Fruit fly (Drosophila melanogaster) whole organism, embryonic: ENCODE results near the gene CG3703.

Experiments used
- Ada2b ChIP-seq: fragments of 200-800 bp; sonication (Bioruptor generic); IDR thresholded peaks from 2 replicates; pipeline ENCODE4 v1.3.6; 2022; ENCODE audit warnings: missing biosample characterization, missing genetic modification characterization
- Asciz ChIP-seq: fragments of 200-800 bp; sonication (Bioruptor generic); optimal IDR thresholded peaks from 2 replicates; lab custom pipeline; 2017; ENCODE audit warnings: missing biosample characterization, mild to moderate bottlenecking, missing genetic modification characterization, missing genetic modification reagents
- B-H1 ChIP-seq: fragments of 200-800 bp; sonication (Bioruptor generic); IDR thresholded peaks from 3 replicates; pipeline ENCODE4 v1.3.6; 2022; ENCODE audit warnings: missing biosample characterization, missing genetic modification characterization
- CG10462 ChIP-seq: fragments of 200-800 bp; sonication (Bioruptor generic); optimal IDR thresholded peaks from 2 replicates; lab custom pipeline; 2016; ENCODE audit warnings: missing biosample characterization, missing genetic modification characterization
- CG11504 ChIP-seq: fragments of 200-800 bp; sonication (Bioruptor generic); optimal IDR thresholded peaks from 3 replicates; lab custom pipeline; 2019; ENCODE audit warnings: missing biosample characterization, mild to moderate bottlenecking, missing genetic modification characterization, moderate library complexity
- CG12769 ChIP-seq: fragments of 200-800 bp; sonication (Bioruptor generic); optimal IDR thresholded peaks from 2 replicates; lab custom pipeline; 2019; ENCODE audit warnings: missing biosample characterization, mild to moderate bottlenecking, missing genetic modification characterization, moderate library complexity
- CG13123 ChIP-seq: fragments of 200-800 bp; sonication (Bioruptor generic); optimal IDR thresholded peaks from 2 replicates; lab custom pipeline; 2016; ENCODE audit warnings: missing biosample characterization, missing genetic modification characterization
- CG13424 ChIP-seq: fragments of 200-800 bp; sonication (Bioruptor generic); optimal IDR thresholded peaks from 2 replicates; lab custom pipeline; 2019; ENCODE audit warnings: missing biosample characterization, mild to moderate bottlenecking, missing genetic modification characterization, moderate library complexity
- CG14667 ChIP-seq: fragments of 200-800 bp; sonication (Bioruptor generic); IDR thresholded peaks from 2 replicates; pipeline ENCODE4 v1.3.6; 2022; ENCODE audit warnings: missing biosample characterization, missing genetic modification characterization
- CG1647 ChIP-seq: fragments of 200-800 bp; sonication (Bioruptor generic); optimal IDR thresholded peaks from 3 replicates; lab custom pipeline; 2016; ENCODE audit warnings: missing biosample characterization, missing genetic modification characterization
- CG17802 ChIP-seq: fragments of 200-800 bp; sonication (Bioruptor generic); optimal IDR thresholded peaks from 2 replicates; lab custom pipeline; 2018; ENCODE audit warnings: missing biosample characterization, mild to moderate bottlenecking, missing genetic modification characterization, moderate library complexity
- CG1792 ChIP-seq: fragments of 200-800 bp; sonication (Bioruptor generic); optimal IDR thresholded peaks from 2 replicates; lab custom pipeline; 2016; ENCODE audit warnings: missing biosample characterization, missing genetic modification characterization
- CG18619 ChIP-seq: fragments of 200-800 bp; sonication (Bioruptor generic); optimal IDR thresholded peaks from 3 replicates; lab custom pipeline; 2017; ENCODE audit warnings: missing biosample characterization, mild to moderate bottlenecking, missing genetic modification characterization
- CG30431 ChIP-seq: fragments of 200-800 bp; sonication (Bioruptor generic); optimal IDR thresholded peaks from 2 replicates; lab custom pipeline; 2017; ENCODE audit warnings: missing biosample characterization, missing genetic modification characterization
- CG32767 ChIP-seq: fragments of 200-800 bp; sonication (Bioruptor generic); IDR thresholded peaks from 2 replicates; pipeline ENCODE4 v1.3.6; 2022; ENCODE audit warnings: missing biosample characterization, missing genetic modification characterization
- CG33213 ChIP-seq: fragments of 200-800 bp; sonication (Bioruptor generic); optimal IDR thresholded peaks from 3 replicates; lab custom pipeline; 2016; ENCODE audit warnings: missing biosample characterization, missing genetic modification characterization
- CG3407 ChIP-seq: fragments of 200-800 bp; sonication (Bioruptor generic); optimal IDR thresholded peaks from 2 replicates; lab custom pipeline; 2018; ENCODE audit warnings: missing biosample characterization, mild to moderate bottlenecking, missing genetic modification characterization
- CG4424 ChIP-seq: fragments of 200-800 bp; sonication (Bioruptor generic); optimal IDR thresholded peaks from 3 replicates; lab custom pipeline; 2016; ENCODE audit warnings: missing biosample characterization, missing genetic modification characterization
- CG4854 ChIP-seq: fragments of 200-800 bp; sonication (Bioruptor generic); optimal IDR thresholded peaks from 2 replicates; lab custom pipeline; 2016; ENCODE audit warnings: missing biosample characterization, missing genetic modification characterization, inconsistent platforms
- CG9437 ChIP-seq: fragments of 200-800 bp; sonication (Bioruptor generic); optimal IDR thresholded peaks from 2 replicates; lab custom pipeline; 2018; ENCODE audit warnings: missing biosample characterization, mild to moderate bottlenecking, missing genetic modification characterization
- CG9817 ChIP-seq: fragments of 200-800 bp; sonication (Bioruptor generic); optimal IDR thresholded peaks from 2 replicates; lab custom pipeline; 2018; ENCODE audit warnings: missing biosample characterization, mild to moderate bottlenecking, missing genetic modification characterization, moderate library complexity
- CG9932 ChIP-seq: fragments of 200-800 bp; sonication (Bioruptor generic); IDR thresholded peaks from 2 replicates; pipeline ENCODE4 v1.3.6; 2022; ENCODE audit warnings: missing biosample characterization, missing genetic modification characterization
- D19A ChIP-seq: fragments of 200-800 bp; optimal IDR thresholded peaks from 3 replicates; lab custom pipeline; 2019; ENCODE audit warnings: missing biosample characterization, mild to moderate bottlenecking, missing genetic modification characterization, moderate library complexity
- Dek ChIP-seq: fragments of 200-800 bp; sonication (Bioruptor generic); optimal IDR thresholded peaks from 3 replicates; lab custom pipeline; 2019; ENCODE audit warnings: missing biosample characterization, mild to moderate bottlenecking, missing genetic modification characterization, moderate library complexity
- HmgZ ChIP-seq: fragments of 200-800 bp; sonication (Bioruptor generic); optimal IDR thresholded peaks from 2 replicates; lab custom pipeline; 2018; ENCODE audit warnings: missing biosample characterization, mild to moderate bottlenecking, missing genetic modification characterization
- Hsf ChIP-seq: fragments of 200-800 bp; sonication (Bioruptor generic); optimal IDR thresholded peaks from 3 replicates; lab custom pipeline; 2016; ENCODE audit warnings: missing biosample characterization, missing genetic modification characterization
- Med ChIP-seq: fragments of 200-800 bp; sonication (Bioruptor generic); peaks from one replicate; lab custom pipeline; 2016; ENCODE audit warnings: missing biosample characterization, missing genetic modification characterization, mild to moderate bottlenecking, inconsistent platforms, moderate library complexity
- Oli ChIP-seq: fragments of 200-800 bp; sonication (Bioruptor generic); optimal IDR thresholded peaks from 2 replicates; lab custom pipeline; 2018; ENCODE audit warnings: missing biosample characterization, mild to moderate bottlenecking, missing genetic modification characterization, moderate library complexity
- Opbp ChIP-seq: fragments of 200-800 bp; sonication (Bioruptor generic); IDR thresholded peaks from 3 replicates; pipeline ENCODE4 v1.3.6; 2022; ENCODE audit warnings: missing biosample characterization, missing genetic modification characterization; ENCODE audit not compliant: partially characterized antibody
- Optix ChIP-seq: fragments of 200-800 bp; sonication (Bioruptor generic); IDR thresholded peaks from 3 replicates; pipeline ENCODE4 v1.3.6; 2022; ENCODE audit warnings: missing biosample characterization, missing genetic modification characterization
- Sox100B ChIP-seq: fragments of 200-800 bp; sonication (Bioruptor generic); optimal IDR thresholded peaks from 3 replicates; lab custom pipeline; 2018; ENCODE audit warnings: missing biosample characterization, mild to moderate bottlenecking, missing genetic modification characterization
- Sox102F ChIP-seq: fragments of 200-800 bp; sonication (Bioruptor generic); optimal IDR thresholded peaks from 2 replicates; lab custom pipeline; 2018; ENCODE audit warnings: missing biosample characterization, mild to moderate bottlenecking, missing genetic modification characterization, moderate library complexity
- Taf1 ChIP-seq: fragments of 200-800 bp; sonication (Bioruptor generic); IDR thresholded peaks from 2 replicates; pipeline ENCODE4 v1.3.6; 2022; ENCODE audit warnings: missing biosample characterization, missing genetic modification characterization
- al ChIP-seq: fragments of 200-800 bp; sonication (Bioruptor generic); IDR thresholded peaks from 2 replicates; pipeline ENCODE4 v1.3.6; 2022; ENCODE audit warnings: missing biosample characterization, missing genetic modification characterization
- aop ChIP-seq: fragments of 200-800 bp; sonication (Bioruptor generic); IDR thresholded peaks from 2 replicates; pipeline ENCODE4 v1.3.6; 2022; ENCODE audit warnings: missing biosample characterization, missing genetic modification characterization
- bbx ChIP-seq: fragments of 200-800 bp; sonication (Bioruptor generic); IDR thresholded peaks from 2 replicates; pipeline ENCODE4 v1.3.6; 2022; ENCODE audit warnings: missing biosample characterization, missing genetic modification characterization; ENCODE audit not compliant: partially characterized antibody
- cwo ChIP-seq: fragments of 200-800 bp; sonication (Bioruptor generic); optimal IDR thresholded peaks from 3 replicates; lab custom pipeline; 2017; ENCODE audit warnings: missing biosample characterization, missing genetic modification characterization, mild to moderate bottlenecking, moderate library complexity, missing genetic modification reagents
- dmrt99B ChIP-seq: fragments of 200-800 bp; sonication (Bioruptor generic); optimal IDR thresholded peaks from 2 replicates; lab custom pipeline; 2018; ENCODE audit warnings: missing biosample characterization, mild to moderate bottlenecking, missing genetic modification characterization, moderate library complexity
- hkb ChIP-seq, 2 experiments: fragments of 200-800 bp in 1 of 2; fragments of >200 bp in 1 of 2; sonication (Bioruptor generic) in 1 of 2; IDR thresholded peaks in 1 of 2; optimal IDR thresholded peaks in 1 of 2; 2 replicates each; pipeline versions ENCODE4 v1.3.6 to Lab custom; 2017 to 2022; ENCODE audit warnings: missing biosample characterization in 1 of 2, missing genetic modification characterization in 1 of 2
- jigr1 ChIP-seq: fragments of 200-800 bp; sonication (Bioruptor generic); IDR thresholded peaks from 3 replicates; pipeline ENCODE4 v1.3.6; 2022; ENCODE audit warnings: missing biosample characterization, missing genetic modification characterization
- kah ChIP-seq: fragments of 200-800 bp; sonication (Bioruptor generic); optimal IDR thresholded peaks from 2 replicates; lab custom pipeline; 2018; ENCODE audit warnings: missing biosample characterization, mild to moderate bottlenecking, missing genetic modification characterization
- kni ChIP-seq: fragments of 200-800 bp; sonication (Bioruptor generic); optimal IDR thresholded peaks from 3 replicates; lab custom pipeline; 2017; ENCODE audit warnings: mild to moderate bottlenecking, missing biosample characterization, missing genetic modification reagents, missing genetic modification characterization
- lmd ChIP-seq: fragments of 200-800 bp; sonication (Bioruptor generic); IDR thresholded peaks from 2 replicates; pipeline ENCODE4 v1.3.6; 2022; ENCODE audit warnings: missing biosample characterization, missing genetic modification characterization
- lov ChIP-seq, 2 experiments: fragments of 200-800 bp in 1 of 2; fragments of >200 bp in 1 of 2; sonication (Bioruptor generic) in 1 of 2; IDR thresholded peaks in 1 of 2; optimal IDR thresholded peaks in 1 of 2; 2 replicates in 1 of 2; 3 replicates in 1 of 2; pipeline versions ENCODE4 v1.3.6 to Lab custom; 2017 to 2022; ENCODE audit warnings: missing biosample characterization in 1 of 2, missing genetic modification characterization in 1 of 2
- pita ChIP-seq: fragments of 200-800 bp; sonication (Bioruptor generic); optimal IDR thresholded peaks from 2 replicates; lab custom pipeline; 2017; ENCODE audit warnings: missing biosample characterization, mild to moderate bottlenecking, missing genetic modification characterization
- row ChIP-seq: fragments of 200-800 bp; sonication (Bioruptor generic); IDR thresholded peaks from 3 replicates; pipeline ENCODE4 v1.3.6; 2022; ENCODE audit warnings: missing biosample characterization, missing genetic modification characterization
- sens ChIP-seq: fragments of 200-800 bp; sonication (Bioruptor generic); peaks from one replicate; lab custom pipeline; 2016; ENCODE audit warnings: missing biosample characterization, missing genetic modification characterization
- so ChIP-seq: fragments of 200-800 bp; sonication (Bioruptor generic); IDR thresholded peaks from 3 replicates; pipeline ENCODE4 v1.3.6; 2022; ENCODE audit warnings: missing biosample characterization, missing genetic modification characterization
- sug ChIP-seq: fragments of 200-800 bp; optimal IDR thresholded peaks from 2 replicates; lab custom pipeline; 2019; ENCODE audit warnings: missing biosample characterization, mild to moderate bottlenecking, missing genetic modification characterization, moderate library complexity
- tup ChIP-seq: fragments of 200-800 bp; sonication (Bioruptor generic); optimal IDR thresholded peaks from 2 replicates; lab custom pipeline; 2016; ENCODE audit warnings: missing biosample characterization, mild to moderate bottlenecking, missing genetic modification characterization, moderate library complexity
- zfh1 ChIP-seq: fragments of 200-800 bp; sonication (Bioruptor generic); IDR thresholded peaks from 3 replicates; pipeline ENCODE4 v1.3.6; 2022; ENCODE audit warnings: missing biosample characterization, missing genetic modification characterization

The CG3703 gene

dm6 chrX:964012-964411, 18.4 kb upstream of the CG3703 start (continued):
- TF ChIP-seq bbx, result no peak
- peak; percentile 6 for TF ChIP-seq Sox102F (GFP tag; lab: Kevin White, UChicago)
- no peak for TF ChIP-seq B-H1 (GFP tag; lab: Robert Waterston, UW)
- no peak for TF ChIP-seq Asciz (GFP tag; lab: Kevin White, UChicago)
- TF ChIP-seq Opbp (GFP tag; lab: Robert Waterston, UW), result no peak
- no peak for TF ChIP-seq kah (GFP tag; lab: Kevin White, UChicago)
- peak; percentile 43 for TF ChIP-seq D19A
- 0 out of 3 replicates have a peak, but pooled peaks have one; percentile 6 for TF ChIP-seq Optix
- TF ChIP-seq CG11504 (tag; lab: Kevin White, UChicago), result peak; percentile 34
- TF ChIP-seq CG13424, result no peak
- TF ChIP-seq CG9932 (GFP tag; lab: Robert Waterston, UW), result no peak
- TF ChIP-seq al (GFP tag; lab: Robert Waterston, UW), result no peak
- TF ChIP-seq CG14667 (GFP tag; lab: Robert Waterston, UW), result no peak
- no peak for TF ChIP-seq zfh1 (GFP tag; lab: Robert Waterston, UW)
- TF ChIP-seq CG9817, result no peak
- no peak for TF ChIP-seq CG1792
- no peak for TF ChIP-seq lmd (GFP tag; lab: Robert Waterston, UW)
- TF ChIP-seq sens (GFP tag; lab: Kevin White, UChicago), result peak; percentile 72
- TF ChIP-seq jigr1 (GFP tag; lab: Robert Waterston, UW), result no peak
- TF ChIP-seq so (GFP tag; lab: Robert Waterston, UW), result no peak
- no peak for TF ChIP-seq CG30431 (GFP tag; lab: Kevin White, UChicago)
- no peak for TF ChIP-seq CG3407 (GFP tag; lab: Kevin White, UChicago)
- TF ChIP-seq Med, result peak; percentile 70
- no peak for TF ChIP-seq CG12769 (tag; lab: Kevin White, UChicago)
- no peak for TF ChIP-seq sug
- no peak for TF ChIP-seq CG13123 (GFP tag; lab: Kevin White, UChicago)
- TF ChIP-seq CG4424 (GFP tag; lab: Kevin White, UChicago), result no peak
- TF ChIP-seq hkb (optimal IDR thresholded peaks at IDR 0.05; lab: Kevin White, UChicago), result no peak
- TF ChIP-seq hkb (GFP tag; IDR thresholded peaks at IDR 0.05; lab: Robert Waterston, UW), result peak; percentile 36; the same call in 1 of the 2 replicates
- TF ChIP-seq lov (optimal IDR thresholded peaks at IDR 0.05; lab: Kevin White, UChicago), result no peak
- TF ChIP-seq lov (GFP tag; IDR thresholded peaks at IDR 0.05; lab: Robert Waterston, UW), result no peak
- peak; percentile 50; the same call in 2 of the 3 replicates for TF ChIP-seq row (GFP tag; lab: Robert Waterston, UW)
- no peak for TF ChIP-seq CG17802 (tag; lab: Kevin White, UChicago)
- TF ChIP-seq Ada2b (GFP tag; lab: Robert Waterston, UW), result peak; percentile 25; the same call in 1 of the 2 replicates
- TF ChIP-seq, all 482 proteins: peak for 15

- TF ChIP-seq Taf1 (no peak), kni (no peak), CG33213 (GFP tag; lab: Kevin White, UChicago) (peak; percentile 16), Hsf (peak; percentile 60), Oli (tag; lab: Kevin White, UChicago) (peak; percentile 66), cwo (GFP tag; lab: Kevin White, UChicago) (peak; percentile 32), HmgZ (tag; lab: Kevin White, UChicago) (peak; percentile 8), CG32767 (GFP tag; lab: Robert Waterston, UW) (no peak), aop (GFP tag; lab: Robert Waterston, UW) (no peak), sens (GFP tag; lab: Kevin White, UChicago) (peak; percentile 90), CG4854 (GFP tag; lab: Kevin White, UChicago) (no peak), tup (GFP tag; lab: Kevin White, UChicago) (peak; percentile 15), CG1647 (GFP tag; lab: Kevin White, UChicago) (peak; percentile 13), dmrt99B (tag; lab: Kevin White, UChicago) (peak; percentile 77), CG18619 (GFP tag; lab: Kevin White, UChicago) (peak; percentile 47), Sox100B (GFP tag; lab: Kevin White, UChicago) (peak; percentile 17), CG10462 (no peak), Dek (tag; lab: Kevin White, UChicago) (peak; percentile 46), pita (GFP tag; lab: Kevin White, UChicago) (no peak), CG9437 (no peak)
These were observed 10.3 kb upstream of the CG3703 start for dm6 chrX:955873-956272.
